Fruit fly (Drosophila melanogaster) whole organism, embryonic: ENCODE data around the gene CG33986.
A peak's percentile ranks its signal among the peaks of the same experiment; 100 is the strongest.

Source experiments
- Awh ChIP-seq: fragments of 200-800 bp; sonication (Bioruptor generic); IDR thresholded peaks from 2 replicates; pipeline ENCODE4, ENCODE4 v1.3.6; 2022; ENCODE audit warnings: missing biosample characterization, missing genetic modification characterization
- B-H1 ChIP-seq: fragments of 200-800 bp; sonication (Bioruptor generic); IDR thresholded peaks from 3 replicates; pipeline ENCODE4 v1.3.6; 2022; ENCODE audit warnings: missing biosample characterization, missing genetic modification characterization
- Blimp-1 ChIP-seq: fragments of 200-800 bp; sonication (Bioruptor generic); optimal IDR thresholded peaks from 3 replicates; lab custom pipeline; 2018; ENCODE audit warnings: missing biosample characterization, missing genetic modification characterization, mild to moderate bottlenecking, moderate library complexity, missing genetic modification reagents
- CG10979 ChIP-seq: fragments of 200-800 bp; sonication (Bioruptor generic); optimal IDR thresholded peaks from 2 replicates; lab custom pipeline; 2018; ENCODE audit warnings: missing biosample characterization, mild to moderate bottlenecking, missing genetic modification characterization, moderate library complexity
- CG11695 ChIP-seq: fragments of 200-800 bp; sonication (Bioruptor generic); IDR thresholded peaks from 3 replicates; pipeline ENCODE4 v1.3.6; 2022; ENCODE audit warnings: missing biosample characterization, missing genetic modification characterization
- CG13775 ChIP-seq: fragments of 200-800 bp; sonication (Bioruptor generic); optimal IDR thresholded peaks from 3 replicates; lab custom pipeline; 2017; ENCODE audit warnings: missing biosample characterization, mild to moderate bottlenecking, missing genetic modification characterization
- CG14965 ChIP-seq: fragments of 200-800 bp; sonication (Bioruptor generic); optimal IDR thresholded peaks from 2 replicates; lab custom pipeline; 2016; ENCODE audit warnings: missing biosample characterization, missing genetic modification characterization, borderline replicate concordance
- CG1603 ChIP-seq: fragments of 200-800 bp; sonication (Bioruptor generic); optimal IDR thresholded peaks from 2 replicates; lab custom pipeline; 2019; ENCODE audit warnings: missing biosample characterization, mild to moderate bottlenecking, missing genetic modification characterization, moderate library complexity
- CG18011 ChIP-seq: fragments of 200-800 bp; sonication (Bioruptor generic); optimal IDR thresholded peaks from 2 replicates; lab custom pipeline; 2017; ENCODE audit warnings: missing biosample characterization, missing genetic modification characterization, mild to moderate bottlenecking, moderate library complexity, missing genotype
- CG2129 ChIP-seq: fragments of 200-800 bp; sonication (Bioruptor generic); IDR thresholded peaks from 2 replicates; pipeline ENCODE4 v1.3.6; 2022; ENCODE audit warnings: missing biosample characterization, missing genetic modification characterization; ENCODE audit not compliant: partially characterized antibody
- CG3163 ChIP-seq: fragments of 200-800 bp; sonication (Bioruptor generic); optimal IDR thresholded peaks from 3 replicates; lab custom pipeline; 2016; ENCODE audit warnings: missing biosample characterization, missing genetic modification characterization
- CG32532 ChIP-seq: fragments of 200-800 bp; sonication (Bioruptor generic); IDR thresholded peaks from 2 replicates; pipeline ENCODE4 v1.3.6; 2022; ENCODE audit warnings: missing biosample characterization, missing genetic modification characterization
- CG32772 ChIP-seq: fragments of 200-800 bp; sonication (Bioruptor generic); IDR thresholded peaks from 2 replicates; pipeline ENCODE4 v1.3.6; 2022; ENCODE audit warnings: missing biosample characterization, missing genetic modification characterization
- CG42726 ChIP-seq: fragments of 200-800 bp; sonication (Bioruptor generic); IDR thresholded peaks from 2 replicates; pipeline ENCODE4 v1.3.6; 2022; ENCODE audit warnings: missing biosample characterization, missing genetic modification characterization; ENCODE audit not compliant: partially characterized antibody
- CG4404 ChIP-seq: fragments of 200-800 bp; sonication (Bioruptor generic); IDR thresholded peaks from 2 replicates; pipeline ENCODE4 v1.3.6; 2022; ENCODE audit warnings: missing biosample characterization, missing genetic modification characterization
- CG4707 ChIP-seq: fragments of 200-800 bp; sonication (Bioruptor generic); optimal IDR thresholded peaks from 2 replicates; lab custom pipeline; 2018; ENCODE audit warnings: missing biosample characterization, mild to moderate bottlenecking, missing genetic modification characterization, moderate library complexity
- CG6175 ChIP-seq: fragments of 200-800 bp; sonication (Bioruptor generic); IDR thresholded peaks from 3 replicates; pipeline ENCODE4 v1.3.6; 2022; ENCODE audit warnings: missing biosample characterization, missing genetic modification characterization
- CG6683 ChIP-seq: fragments of 200-800 bp; sonication (Bioruptor generic); optimal IDR thresholded peaks from 2 replicates; lab custom pipeline; 2017; ENCODE audit warnings: missing biosample characterization, mild to moderate bottlenecking, missing genetic modification characterization, missing genetic modification reagents
- CG7786 ChIP-seq: fragments of 200-800 bp; sonication (Bioruptor generic); optimal IDR thresholded peaks from 2 replicates; lab custom pipeline; 2016; ENCODE audit warnings: missing biosample characterization, missing genetic modification characterization
- CG9437 ChIP-seq: fragments of 200-800 bp; sonication (Bioruptor generic); optimal IDR thresholded peaks from 2 replicates; lab custom pipeline; 2018; ENCODE audit warnings: missing biosample characterization, mild to moderate bottlenecking, missing genetic modification characterization
- CHES-1-like ChIP-seq: fragments of 200-800 bp; sonication (Bioruptor generic); optimal IDR thresholded peaks from 2 replicates; lab custom pipeline; 2016; ENCODE audit warnings: missing biosample characterization, missing genetic modification characterization
- Dek ChIP-seq: fragments of 200-800 bp; sonication (Bioruptor generic); optimal IDR thresholded peaks from 3 replicates; lab custom pipeline; 2019; ENCODE audit warnings: missing biosample characterization, mild to moderate bottlenecking, missing genetic modification characterization, moderate library complexity
- Dp ChIP-seq: fragments of 200-800 bp; sonication (Bioruptor generic); optimal IDR thresholded peaks from 2 replicates; lab custom pipeline; 2018; ENCODE audit warnings: missing biosample characterization, mild to moderate bottlenecking, missing genetic modification characterization, moderate library complexity
- Dref ChIP-seq: fragments of 200-800 bp; sonication (Bioruptor generic); IDR thresholded peaks from 2 replicates; pipeline ENCODE4 v1.3.6; 2022; ENCODE audit warnings: missing biosample characterization, missing genetic modification characterization
- E2f2 ChIP-seq: fragments of 200-800 bp; sonication (Bioruptor generic); IDR thresholded peaks from 2 replicates; pipeline ENCODE4 v1.3.6; 2022; ENCODE audit warnings: missing biosample characterization, missing genetic modification characterization
- HLH4C ChIP-seq: fragments of 200-800 bp; sonication (Bioruptor generic); IDR thresholded peaks from 3 replicates; pipeline ENCODE4 v1.3.6; 2022; ENCODE audit warnings: missing biosample characterization, missing genetic modification characterization; ENCODE audit not compliant: partially characterized antibody
- Hand ChIP-seq: fragments of 200-800 bp; sonication (Bioruptor generic); optimal IDR thresholded peaks from 2 replicates; lab custom pipeline; 2017; ENCODE audit warnings: mild to moderate bottlenecking, missing biosample characterization, missing genetic modification reagents, missing genetic modification characterization
- Jarid2 ChIP-seq: fragments of 200-800 bp; sonication (Bioruptor generic); optimal IDR thresholded peaks from 3 replicates; lab custom pipeline; 2017; ENCODE audit warnings: mild to moderate bottlenecking, missing biosample characterization, missing genetic modification reagents, missing genetic modification characterization
- TFAM ChIP-seq: fragments of 200-800 bp; sonication (Bioruptor generic); optimal IDR thresholded peaks from 2 replicates; lab custom pipeline; 2017; ENCODE audit warnings: missing biosample characterization, missing genetic modification characterization, inconsistent platforms
- Vsx1 ChIP-seq: fragments of 200-800 bp; sonication (Bioruptor generic); optimal IDR thresholded peaks from 2 replicates; lab custom pipeline; 2017; ENCODE audit warnings: missing biosample characterization, mild to moderate bottlenecking, missing genetic modification characterization, missing genetic modification reagents
- Xbp1 ChIP-seq: fragments of 200-800 bp; sonication (Bioruptor generic); optimal IDR thresholded peaks from 3 replicates; lab custom pipeline; 2016; ENCODE audit warnings: missing biosample characterization, mild to moderate bottlenecking, missing genetic modification characterization
- al ChIP-seq: fragments of 200-800 bp; sonication (Bioruptor generic); IDR thresholded peaks from 2 replicates; pipeline ENCODE4 v1.3.6; 2022; ENCODE audit warnings: missing biosample characterization, missing genetic modification characterization
- crp ChIP-seq, 2 experiments: fragments of 200-800 bp; sonication (Bioruptor generic); optimal IDR thresholded peaks; 2 replicates in 1 of 2; 3 replicates in 1 of 2; lab custom pipeline; 2017; ENCODE audit warnings: missing biosample characterization in 2 of 2, missing genetic modification characterization in 2 of 2, mild to moderate bottlenecking in 1 of 2, moderate library complexity in 1 of 2
- esg ChIP-seq: fragments of 200-800 bp; sonication (Bioruptor generic); conservative IDR thresholded peaks from 2 replicates; pipeline ENCODE4 v1.3.6; 2022; ENCODE audit warnings: missing biosample characterization, missing genetic modification characterization
- fru ChIP-seq: fragments of >200 bp; optimal IDR thresholded peaks from 2 replicates; lab custom pipeline; 2017
- ftz-f1 ChIP-seq: fragments of 200-800 bp; sonication (Bioruptor generic); optimal IDR thresholded peaks from 2 replicates; lab custom pipeline; 2016; ENCODE audit warnings: missing biosample characterization, missing genetic modification characterization
- fu2 ChIP-seq: fragments of 200-800 bp; sonication (Bioruptor generic); optimal IDR thresholded peaks from 2 replicates; lab custom pipeline; 2016; ENCODE audit warnings: missing biosample characterization, missing genetic modification characterization
- gro ChIP-seq: fragments of 200-800 bp; sonication (Bioruptor generic); optimal IDR thresholded peaks from 2 replicates; lab custom pipeline; 2016; ENCODE audit warnings: missing biosample characterization, missing genetic modification characterization
- lmd ChIP-seq: fragments of 200-800 bp; sonication (Bioruptor generic); IDR thresholded peaks from 2 replicates; pipeline ENCODE4 v1.3.6; 2022; ENCODE audit warnings: missing biosample characterization, missing genetic modification characterization
- lola ChIP-seq, 3 experiments: fragments of >200 bp in 2 of 3; fragments of 200-800 bp in 1 of 3; sonication (Bioruptor generic) in 1 of 3; optimal IDR thresholded peaks; 2 replicates each; lab custom pipeline; 2017 to 2019; ENCODE audit warnings: missing biosample characterization in 3 of 3, missing genetic modification characterization in 3 of 3, mild to moderate bottlenecking in 1 of 3, moderate library complexity in 1 of 3
- luna ChIP-seq: fragments of 200-800 bp; sonication (Bioruptor generic); optimal IDR thresholded peaks from 2 replicates; lab custom pipeline; 2016; ENCODE audit warnings: missing biosample characterization, missing genetic modification characterization
- peb ChIP-seq: fragments of 200-800 bp; sonication (Bioruptor generic); IDR thresholded peaks from 2 replicates; pipeline ENCODE4 v1.3.6; 2022; ENCODE audit warnings: missing biosample characterization, missing genetic modification characterization
- pnt ChIP-seq: fragments of 200-800 bp; sonication (Bioruptor generic); optimal IDR thresholded peaks from 3 replicates; lab custom pipeline; 2016; ENCODE audit warnings: missing biosample characterization, missing genetic modification characterization
- repo ChIP-seq: fragments of 200-800 bp; sonication (Bioruptor generic); optimal IDR thresholded peaks from 2 replicates; lab custom pipeline; 2016; ENCODE audit warnings: missing biosample characterization, missing genetic modification characterization
- scrt ChIP-seq: fragments of 200-800 bp; sonication (Bioruptor generic); optimal IDR thresholded peaks from 2 replicates; lab custom pipeline; 2018; ENCODE audit warnings: missing biosample characterization, mild to moderate bottlenecking, missing genetic modification characterization, moderate library complexity
- ssp ChIP-seq: fragments of 200-800 bp; sonication (Bioruptor generic); IDR thresholded peaks from 2 replicates; pipeline ENCODE4 v1.3.6; 2022; ENCODE audit warnings: missing biosample characterization, missing genetic modification characterization
- unc-4 ChIP-seq: fragments of 200-800 bp; sonication (Bioruptor generic); IDR thresholded peaks from 2 replicates; pipeline ENCODE4 v1.3.6; 2022; ENCODE audit warnings: missing biosample characterization, missing genetic modification characterization; ENCODE audit not compliant: partially characterized antibody
- unpg ChIP-seq: fragments of 200-800 bp; sonication (Bioruptor generic); optimal IDR thresholded peaks from 3 replicates; lab custom pipeline; 2018; ENCODE audit warnings: missing biosample characterization, mild to moderate bottlenecking, missing genetic modification characterization, moderate library complexity
- zfh1 ChIP-seq: fragments of 200-800 bp; sonication (Bioruptor generic); IDR thresholded peaks from 3 replicates; pipeline ENCODE4 v1.3.6; 2022; ENCODE audit warnings: missing biosample characterization, missing genetic modification characterization

CG33986 gene

dm6 chr3L:15537916-15538581 is 13.0 kb upstream of the CG33986 start (continued):
- TF ChIP-seq CG14965 (GFP tag; lab: Kevin White, UChicago) (no peak), peb (GFP tag; lab: Robert Waterston, UW) (no peak), CG4404 (GFP tag; lab: Robert Waterston, UW) (peak; percentile 50), lola (GFP tag; optimal IDR thresholded peaks at IDR 0.05; lab: Kevin White, UChicago) (peak in 1 of 3 experiments; percentile 76), al (GFP tag; lab: Robert Waterston, UW) (no peak), luna (GFP tag; lab: Kevin White, UChicago) (no peak), CHES-1-like (GFP tag; lab: Kevin White, UChicago) (peak; percentile 7), fru (no peak), pnt (GFP tag; lab: Kevin White, UChicago) (peak; percentile 2), Xbp1 (GFP tag; lab: Kevin White, UChicago) (peak; percentile 63), Dek (tag; lab: Kevin White, UChicago) (peak; percentile 43), lmd (GFP tag; lab: Robert Waterston, UW) (peak; percentile 67), Blimp-1 (peak; percentile 68), fu2 (peak; percentile 16), HLH4C (no peak), Dp (GFP tag; lab: Kevin White, UChicago) (no peak), scrt (GFP tag; lab: Kevin White, UChicago) (peak; percentile 49), TFAM (no peak), ssp (peak; percentile 19; the same call in 1 of the 2 replicates), B-H1 (GFP tag; lab: Robert Waterston, UW) (no peak), CG2129 (no peak), CG42726 (GFP tag; lab: Robert Waterston, UW) (no peak), CG32532 (no peak; the same call in 1 of the 2 replicates), Awh (0 out of 2 replicates have a peak, but pooled peaks have one; percentile 16), CG6175 (no peak), gro (peak; percentile 20), E2f2 (GFP tag; lab: Robert Waterston, UW) (no peak), unc-4 (no peak), CG1603 (tag; lab: Kevin White, UChicago) (no peak), Hand (GFP tag; lab: Kevin White, UChicago) (peak; percentile 5), zfh1 (no peak), CG9437 (peak; percentile 70), CG10979 (tag; lab: Kevin White, UChicago) (peak; percentile 76), CG3163 (GFP tag; lab: Kevin White, UChicago) (no peak), CG11695 (peak; percentile 73; the same call in 2 of the 3 replicates), CG18011 (GFP tag; lab: Kevin White, UChicago) (peak; percentile 25), CG7786 (no peak), ftz-f1 (GFP tag; lab: Kevin White, UChicago) (no peak), CG32772 (GFP tag; lab: Robert Waterston, UW) (no peak), Jarid2 (GFP tag; lab: Kevin White, UChicago) (no peak), esg (GFP tag; lab: Robert Waterston, UW) (peak; percentile 46), Vsx1 (GFP tag; lab: Kevin White, UChicago) (peak; percentile 53), unpg (GFP tag; lab: Kevin White, UChicago) (peak; percentile 75), crp (GFP tag; optimal IDR thresholded peaks at IDR 0.05; lab: Kevin White, UChicago) (peak in 1 of 2 experiments; percentile 23), CG13775 (GFP tag; lab: Kevin White, UChicago) (peak; percentile 74), Dref (GFP tag; lab: Robert Waterston, UW) (no peak), CG4707 (GFP tag; lab: Kevin White, UChicago) (no peak), repo (GFP tag; lab: Kevin White, UChicago) (no peak), CG6683 (GFP tag; lab: Kevin White, UChicago) (peak; percentile 6)
